Worm (Caenorhabditis elegans): ENCODE data around the gene dct-7.

The dct-7 gene

ce11 chrIV:4288332-4288731 lies 2.0 kb downstream of the dct-7 start, which contains the start of gene srv-4:
TSS of gene srv-4 (minus strand) at chrIV:4288432.
- TF ChIP-seq ZK546.5 (tag; optimal IDR thresholded peaks at IDR 0.05): no peak
- no peak for TF ChIP-seq nhr-28 (tag; optimal IDR thresholded peaks at IDR 0.05)
- no peak for TF ChIP-seq tra-1 (GFP tag; IDR thresholded peaks at IDR 0.05)
- TF ChIP-seq nhr-111 (GFP tag; optimal IDR thresholded peaks at IDR 0.05): no peak
- no peak for TF ChIP-seq zip-11 (GFP tag; IDR thresholded peaks at IDR 0.05)
- TF ChIP-seq nhr-77 (tag; optimal IDR thresholded peaks at IDR 0.05): no peak
- no peak for TF ChIP-seq nhr-10 (tag; optimal IDR thresholded peaks at IDR 0.05)
- TF ChIP-seq snpc-4 (tag; optimal IDR thresholded peaks at IDR 0.05): no peak
- no peak for TF ChIP-seq hlh-11 (tag; optimal IDR thresholded peaks at IDR 0.05)
- TF ChIP-seq pqm-1 (tag; optimal IDR thresholded peaks at IDR 0.05): no peak
- TF ChIP-seq tag-97 (GFP tag; IDR thresholded peaks at IDR 0.05): no peak
- no peak for TF ChIP-seq lir-3 (tag; optimal IDR thresholded peaks at IDR 0.05)
- no peak for TF ChIP-seq vab-7 (GFP tag; IDR thresholded peaks at IDR 0.05)
- no peak for TF ChIP-seq spr-1 (tag; optimal IDR thresholded peaks at IDR 0.05)
- no peak for TF ChIP-seq mep-1 (tag; optimal IDR thresholded peaks at IDR 0.05)
- no peak for TF ChIP-seq snpc-1.2 (GFP tag; IDR thresholded peaks at IDR 0.05)

- TF ChIP-seq nhr-77 (tag; optimal IDR thresholded peaks at IDR 0.05) (peak; percentile 8), nhr-28 (tag; optimal IDR thresholded peaks at IDR 0.05) (peak; percentile 58), madf-5 (GFP tag; IDR thresholded peaks at IDR 0.05) (no peak), dmd-6 (GFP tag; IDR thresholded peaks at IDR 0.05) (peak; percentile 45; the same call in 1 of the 2 replicates), lin-38 (GFP tag; IDR thresholded peaks at IDR 0.05) (no peak), T26A8.4 (GFP tag; IDR thresholded peaks at IDR 0.05) (no peak), hlh-30 (tag; optimal IDR thresholded peaks at IDR 0.05; ENCODE audit: insufficient read depth) (no peak), pqm-1 (tag; optimal IDR thresholded peaks at IDR 0.05) (peak; percentile 56), zag-1 (tag; optimal IDR thresholded peaks at IDR 0.05) (no peak), aha-1 (tag) (no peak), dpl-1 (GFP tag; optimal IDR thresholded peaks at IDR 0.05) (no peak), daf-16 (GFP tag; optimal IDR thresholded peaks at IDR 0.05) (no peak), daf-16 (tag; optimal IDR thresholded peaks at IDR 0.05) (peak; percentile 61), nhr-11 (tag; optimal IDR thresholded peaks at IDR 0.05) (no peak), ceh-44 (GFP tag; IDR thresholded peaks at IDR 0.05) (no peak)
Observed at ce11 chrIV:4284989-4285388, 5.4 kb downstream of the dct-7 start.

ce11 chrIV:4284020-4284419 lies 6.4 kb downstream of the dct-7 start, which contains the start of gene F15E6.6:
TSS of gene F15E6.6 (minus strand) at chrIV:4284120.
- TF ChIP-seq Y75B8A.6 (GFP tag; IDR thresholded peaks at IDR 0.05) (no peak), daf-19 (GFP tag; conservative IDR thresholded peaks at IDR 0.05) (no peak), daf-16 (GFP tag; optimal IDR thresholded peaks at IDR 0.05) (no peak), daf-16 (tag; optimal IDR thresholded peaks at IDR 0.05) (peak; percentile 20)

ce11 chrIV:4277694-4278093 lies 12.7 kb downstream of the dct-7 start, which contains the start of gene nhr-78:
TSS of gene nhr-78 (minus strand) at chrIV:4277875.
- no peak for TF ChIP-seq dpl-1 (GFP tag; optimal IDR thresholded peaks at IDR 0.05)
- TF ChIP-seq mes-2 (tag; optimal IDR thresholded peaks at IDR 0.05; ENCODE audit: poor library complexity, severe bottlenecking): peak; percentile 70
- TF ChIP-seq hlh-11 (tag; optimal IDR thresholded peaks at IDR 0.05): peak; percentile 10
- 0 out of 2 replicates have a peak, but pooled peaks have one; percentile 29 for TF ChIP-seq hmg-1.1 (GFP tag; IDR thresholded peaks at IDR 0.05)
- no peak for TF ChIP-seq unc-130 (GFP tag; optimal IDR thresholded peaks at IDR 0.05)
- TF ChIP-seq Y48G9A.11 (GFP tag; IDR thresholded peaks at IDR 0.05): no peak

- TF ChIP-seq ztf-11 (tag; optimal IDR thresholded peaks at IDR 0.05): no peak
Observed at ce11 chrIV:4272167-4272566, 18.2 kb downstream of the dct-7 start, which contains the start of gene F36A4.1. TSS of gene F36A4.1 (plus strand) at chrIV:4272467.

Data from whole organism, L4 larva.